Fruit fly (Drosophila melanogaster) whole organism, prepupa: Measurements from ENCODE around the gene Gr63a.

Experiments
- Blimp-1 ChIP-seq: fragments of 200-800 bp; sonication (Bioruptor generic); optimal IDR thresholded peaks from 3 replicates; lab custom pipeline; 2017; ENCODE audit warnings: missing biosample characterization, missing genetic modification characterization, mild to moderate bottlenecking, moderate library complexity, missing genetic modification reagents
- CG10669 ChIP-seq: fragments of 200-800 bp; sonication (Bioruptor generic); optimal IDR thresholded peaks from 3 replicates; lab custom pipeline; 2018; ENCODE audit warnings: missing biosample characterization, mild to moderate bottlenecking, missing genetic modification characterization, moderate library complexity
- CG11294 ChIP-seq: fragments of 200-800 bp; sonication (Bioruptor generic); IDR thresholded peaks from 2 replicates; pipeline ENCODE4 v1.3.6; 2022; ENCODE audit warnings: missing biosample characterization, missing genetic modification characterization
- CG15336 ChIP-seq: fragments of 200-800 bp; sonication (Bioruptor generic); IDR thresholded peaks from 2 replicates; pipeline ENCODE4 v1.3.6; 2022; ENCODE audit warnings: missing biosample characterization, missing genetic modification characterization
- CG1621 ChIP-seq: fragments of 200-800 bp; sonication (Bioruptor generic); optimal IDR thresholded peaks from 3 replicates; lab custom pipeline; 2018; ENCODE audit warnings: missing biosample characterization, mild to moderate bottlenecking, missing genetic modification characterization
- CG16779 ChIP-seq: fragments of 200-800 bp; sonication (Bioruptor generic); optimal IDR thresholded peaks from 3 replicates; lab custom pipeline; 2017; ENCODE audit warnings: missing biosample characterization, mild to moderate bottlenecking, missing genetic modification characterization
- CG3032 ChIP-seq: fragments of 200-800 bp; optimal IDR thresholded peaks from 2 replicates; lab custom pipeline; 2019; ENCODE audit warnings: missing biosample characterization, mild to moderate bottlenecking, missing genetic modification characterization, moderate library complexity
- CG31627 ChIP-seq: fragments of 200-800 bp; sonication (Bioruptor generic); optimal IDR thresholded peaks from 3 replicates; lab custom pipeline; 2016; ENCODE audit warnings: missing biosample characterization, missing genetic modification characterization
- CG32006 ChIP-seq: fragments of 200-800 bp; sonication (Bioruptor generic); optimal IDR thresholded peaks from 3 replicates; lab custom pipeline; 2017; ENCODE audit warnings: missing biosample characterization, mild to moderate bottlenecking, missing genetic modification characterization
- CG34406 ChIP-seq: fragments of 200-800 bp; sonication (Bioruptor generic); optimal IDR thresholded peaks from 3 replicates; lab custom pipeline; 2016; ENCODE audit warnings: missing biosample characterization, missing genetic modification characterization
- CG6163 ChIP-seq: fragments of 200-800 bp; sonication (Bioruptor generic); IDR thresholded peaks from 3 replicates; pipeline ENCODE4 v1.3.6; 2022; ENCODE audit warnings: missing biosample characterization, missing genetic modification characterization
- CG6276 ChIP-seq: fragments of 200-800 bp; sonication (Bioruptor generic); optimal IDR thresholded peaks from 2 replicates; lab custom pipeline; 2017; ENCODE audit warnings: missing biosample characterization, mild to moderate bottlenecking, missing genetic modification characterization
- CG6792 ChIP-seq: fragments of 200-800 bp; sonication (Bioruptor generic); optimal IDR thresholded peaks from 3 replicates; lab custom pipeline; 2016; ENCODE audit warnings: missing biosample characterization, missing genetic modification characterization
- CG8119 ChIP-seq: fragments of 200-800 bp; sonication (Bioruptor generic); IDR thresholded peaks from 3 replicates; pipeline ENCODE4 v1.3.6; 2022; ENCODE audit warnings: missing biosample characterization, missing genetic modification characterization
- CG8632 ChIP-seq: fragments of 200-800 bp; sonication (Bioruptor generic); optimal IDR thresholded peaks from 3 replicates; lab custom pipeline; 2016; ENCODE audit warnings: missing biosample characterization, missing genetic modification characterization
- CG9139 ChIP-seq: fragments of 200-800 bp; sonication (Bioruptor generic); optimal IDR thresholded peaks from 3 replicates; lab custom pipeline; 2017; ENCODE audit warnings: missing biosample characterization, mild to moderate bottlenecking, missing genetic modification characterization
- Eip78C ChIP-seq: fragments of 200-800 bp; sonication (Bioruptor generic); peaks from one replicate; lab custom pipeline; 2016; ENCODE audit warnings: missing biosample characterization, missing genetic modification characterization
- Eip93F ChIP-seq: fragments of 200-800 bp; sonication (Bioruptor generic); optimal IDR thresholded peaks from 2 replicates; lab custom pipeline; 2016; ENCODE audit warnings: missing biosample characterization, mild to moderate bottlenecking, missing genetic modification characterization
- Ets21C ChIP-seq: fragments of 200-800 bp; sonication (Bioruptor generic); optimal IDR thresholded peaks from 3 replicates; lab custom pipeline; 2016; ENCODE audit warnings: missing biosample characterization, missing genetic modification characterization
- Hr39 ChIP-seq: fragments of 200-800 bp; sonication (Bioruptor generic); optimal IDR thresholded peaks from 2 replicates; lab custom pipeline; 2016; ENCODE audit warnings: missing biosample characterization, missing genetic modification characterization
- Hr4 ChIP-seq: fragments of 200-800 bp; sonication (Bioruptor generic); optimal IDR thresholded peaks from 3 replicates; lab custom pipeline; 2016; ENCODE audit warnings: missing biosample characterization, missing genetic modification characterization
- OdsH ChIP-seq: fragments of 200-800 bp; sonication (Bioruptor generic); optimal IDR thresholded peaks from 3 replicates; lab custom pipeline; 2016; ENCODE audit warnings: missing biosample characterization, missing genetic modification characterization
- Sox15 ChIP-seq: fragments of 200-800 bp; sonication (Bioruptor generic); optimal IDR thresholded peaks from 3 replicates; lab custom pipeline; 2016; ENCODE audit warnings: missing biosample characterization, missing genetic modification characterization
- achi ChIP-seq: fragments of 200-800 bp; sonication (Bioruptor generic); optimal IDR thresholded peaks from 3 replicates; lab custom pipeline; 2016; ENCODE audit warnings: missing biosample characterization, missing genetic modification characterization
- acj6 ChIP-seq: fragments of 200-800 bp; sonication (Bioruptor generic); optimal IDR thresholded peaks from 3 replicates; lab custom pipeline; 2016; ENCODE audit warnings: missing biosample characterization, missing genetic modification characterization
- cyc ChIP-seq: fragments of 200-800 bp; sonication (Bioruptor generic); optimal IDR thresholded peaks from 3 replicates; lab custom pipeline; 2016; ENCODE audit warnings: missing biosample characterization, missing genetic modification characterization
- dac ChIP-seq: fragments of 200-800 bp; sonication (Bioruptor generic); optimal IDR thresholded peaks from 2 replicates; lab custom pipeline; 2017; ENCODE audit warnings: missing biosample characterization, mild to moderate bottlenecking, missing genetic modification characterization
- dsx ChIP-seq: fragments of 200-800 bp; optimal IDR thresholded peaks from 3 replicates; lab custom pipeline; 2019; ENCODE audit warnings: missing biosample characterization, mild to moderate bottlenecking, missing genetic modification characterization, moderate library complexity; ENCODE audit not compliant: poor library complexity, severe bottlenecking
- eg ChIP-seq: fragments of 200-800 bp; sonication (Bioruptor generic); IDR thresholded peaks from 3 replicates; pipeline ENCODE4 v1.3.6; 2022; ENCODE audit warnings: missing biosample characterization, missing genetic modification characterization
- esn ChIP-seq: fragments of 200-800 bp; sonication (Bioruptor generic); optimal IDR thresholded peaks from 2 replicates; lab custom pipeline; 2016; ENCODE audit warnings: missing biosample characterization, mild to moderate bottlenecking, missing genetic modification characterization, moderate library complexity
- fd59A ChIP-seq: fragments of 200-800 bp; sonication (Bioruptor generic); optimal IDR thresholded peaks from 2 replicates; lab custom pipeline; 2017; ENCODE audit warnings: missing biosample characterization, mild to moderate bottlenecking, missing genetic modification characterization, missing genetic modification reagents
- fkh ChIP-seq: fragments of 200-800 bp; sonication (Bioruptor generic); optimal IDR thresholded peaks from 3 replicates; lab custom pipeline; 2017; ENCODE audit warnings: missing biosample characterization, mild to moderate bottlenecking, missing genetic modification characterization, moderate library complexity
- lz ChIP-seq: fragments of 200-800 bp; sonication (Bioruptor generic); optimal IDR thresholded peaks from 3 replicates; lab custom pipeline; 2016; ENCODE audit warnings: missing biosample characterization, missing genetic modification characterization
- spab ChIP-seq: fragments of 200-800 bp; sonication (Bioruptor generic); optimal IDR thresholded peaks from 2 replicates; lab custom pipeline; 2017; ENCODE audit warnings: missing biosample characterization, mild to moderate bottlenecking, missing genetic modification characterization, missing genetic modification reagents

Gr63a gene

dm6 chr3L:3935567-3936207 lies 39.3 kb upstream of the Gr63a start, which contains the start of gene Eip63F-1 (continued):
- no peak for TF ChIP-seq spab (GFP tag; lab: Kevin White, UChicago)
- no peak for TF ChIP-seq CG6792
- peak; percentile 35 for TF ChIP-seq achi (GFP tag; lab: Kevin White, UChicago)
- no peak for TF ChIP-seq CG11294
- TF ChIP-seq esn, result peak; percentile 27
- peak; percentile 51 for TF ChIP-seq CG6276 (GFP tag; lab: Kevin White, UChicago)
- no peak for TF ChIP-seq fd59A
- TF ChIP-seq cyc (GFP tag; lab: Kevin White, UChicago), result peak; percentile 4

- TF ChIP-seq Hr4 (GFP tag; lab: Kevin White, UChicago) (peak; percentile 1), eg (0 out of 3 replicates have a peak, but pooled peaks have one; percentile 20), CG32006 (GFP tag; lab: Kevin White, UChicago) (peak; percentile 44), CG6792 (no peak), Blimp-1 (GFP tag; lab: Kevin White, UChicago) (no peak)
Observed at dm6 chr3L:3934110-3934509, 37.7 kb upstream of the Gr63a start.

dm6 chr3L:3933599-3933998 lies 37.2 kb upstream of the Gr63a start:
- no peak for TF ChIP-seq dac (GFP tag; lab: Kevin White, UChicago)
- no peak for TF ChIP-seq lz
- TF ChIP-seq CG1621 (tag; lab: Kevin White, UChicago), result no peak
- no peak for TF ChIP-seq achi (GFP tag; lab: Kevin White, UChicago)
- TF ChIP-seq Blimp-1 (GFP tag; lab: Kevin White, UChicago), result peak; percentile 4
- peak; percentile 86 for TF ChIP-seq eg
- peak; percentile 44 for TF ChIP-seq CG6276 (GFP tag; lab: Kevin White, UChicago)
- no peak for TF ChIP-seq CG34406 (GFP tag; lab: Kevin White, UChicago)
- peak; percentile 69 for TF ChIP-seq CG6163 (GFP tag; lab: Robert Waterston, UW)
- TF ChIP-seq Hr39 (GFP tag; lab: Kevin White, UChicago), result no peak
- TF ChIP-seq CG15336 (GFP tag; lab: Robert Waterston, UW), result peak; percentile 75
- peak; percentile 74 for TF ChIP-seq CG8119 (GFP tag; lab: Robert Waterston, UW)
- no peak for TF ChIP-seq fkh (GFP tag; lab: Kevin White, UChicago)
- peak; percentile 38 for TF ChIP-seq Eip78C (GFP tag; lab: Kevin White, UChicago)
- TF ChIP-seq Eip93F, result peak; percentile 38
- no peak for TF ChIP-seq CG8632 (GFP tag; lab: Kevin White, UChicago)
- TF ChIP-seq acj6, result no peak
- TF ChIP-seq esn, result no peak
- TF ChIP-seq CG10669 (GFP tag; lab: Kevin White, UChicago), result no peak

dm6 chr3L:3932742-3933289 lies 36.4 kb upstream of the Gr63a start:
- no peak for TF ChIP-seq CG3032 (tag; lab: Kevin White, UChicago)
- TF ChIP-seq fkh (GFP tag; lab: Kevin White, UChicago), result peak; percentile 80
- TF ChIP-seq dsx, result no peak
- peak; percentile 69 for TF ChIP-seq Eip78C (GFP tag; lab: Kevin White, UChicago)

dm6 chr3L:3931778-3932177 lies 35.4 kb upstream of the Gr63a start:
- TF ChIP-seq fkh (GFP tag; lab: Kevin White, UChicago), result peak; percentile 51
- no peak for TF ChIP-seq CG9139 (GFP tag; lab: Kevin White, UChicago)
- TF ChIP-seq Sox15, result no peak
- no peak for TF ChIP-seq Eip93F
- no peak for TF ChIP-seq Ets21C (GFP tag; lab: Kevin White, UChicago)
- no peak for TF ChIP-seq CG31627 (GFP tag; lab: Kevin White, UChicago)
- no peak for TF ChIP-seq CG16779 (tag; lab: Kevin White, UChicago)
- no peak for TF ChIP-seq OdsH (GFP tag; lab: Kevin White, UChicago)
